Worm (Caenorhabditis elegans) whole organism, midembryonic: Measurements from ENCODE around the gene rabr-2.

Experiments
- T22C8.4 ChIP-seq: fragments of 200-800 bp; sonication (Bioruptor generic); IDR thresholded peaks from 2 replicates; pipeline ENCODE4 v1.3.6; 2022; ENCODE audit warnings: missing genetic modification characterization, missing compliant biosample characterization
- cog-1 ChIP-seq: sonication (generic microtip); optimal IDR thresholded peaks from 2 replicates; lab custom pipeline; 2016; ENCODE audit warnings: missing genetic modification characterization, missing compliant biosample characterization
- flt-1 ChIP-seq: fragments of 200-800 bp; sonication (Bioruptor generic); IDR thresholded peaks from 2 replicates; pipeline ENCODE4 v1.3.6; 2022; ENCODE audit warnings: missing genetic modification characterization, missing compliant biosample characterization
- klf-2 ChIP-seq: fragments of 200-800 bp; sonication (Bioruptor generic); conservative IDR thresholded peaks from 2 replicates; pipeline ENCODE4 v1.3.6; 2022; ENCODE audit warnings: missing genetic modification reagents, missing genetic modification characterization, missing compliant biosample characterization
- med-1 ChIP-seq: sonication (generic microtip); optimal IDR thresholded peaks from 2 replicates; lab custom pipeline; 2017; ENCODE audit warnings: missing genetic modification characterization, mild to moderate bottlenecking, missing compliant biosample characterization, antibody characterized with exemption, missing genetic modification reagents; ENCODE audit not compliant: insufficient read depth
- ref-1 ChIP-seq: fragments of 200-800 bp; sonication (Bioruptor generic); conservative IDR thresholded peaks from 2 replicates; pipeline ENCODE4 v1.3.6; 2022; ENCODE audit warnings: missing genetic modification reagents, missing genetic modification characterization, missing compliant biosample characterization
- tab-1 ChIP-seq: fragments of 200-800 bp; sonication (Bioruptor generic); IDR thresholded peaks from 2 replicates; pipeline ENCODE4 v1.3.6; 2022; ENCODE audit warnings: missing genetic modification characterization, missing compliant biosample characterization
- ztf-23 ChIP-seq: fragments of 200-800 bp; sonication (Bioruptor generic); IDR thresholded peaks from 2 replicates; pipeline ENCODE4 v1.3.6; 2022; ENCODE audit warnings: missing genetic modification reagents, missing genetic modification characterization, missing compliant biosample characterization
- ztf-29 ChIP-seq: fragments of 200-800 bp; sonication (Bioruptor generic); IDR thresholded peaks from 2 replicates; pipeline ENCODE4 v1.3.6; 2022; ENCODE audit warnings: missing genetic modification reagents, missing genetic modification characterization, missing compliant biosample characterization

The rabr-2 gene

ce11 chrIV:17441260-17441659 lies 41.9 kb downstream of the rabr-2 start:
- TF ChIP-seq cog-1 (tag; lab: Kevin White, UChicago) (no peak), T22C8.4 (no peak)

- TF ChIP-seq cog-1 (tag; lab: Kevin White, UChicago) (no peak), flt-1 (GFP tag; lab: Robert Waterston, UW) (no peak), tab-1 (GFP tag; lab: Robert Waterston, UW) (no peak), ztf-29 (no peak), med-1 (no peak), T22C8.4 (no peak), klf-2 (GFP tag; lab: Robert Waterston, UW) (no peak), ref-1 (GFP tag; lab: Robert Waterston, UW) (no peak), ztf-23 (GFP tag; lab: Robert Waterston, UW) (no peak)
Observed at ce11 chrIV:17440417-17440816, 42.7 kb downstream of the rabr-2 start, which contains the start of gene F08A7.1. Gene F08A7.1, plus strand, starts transcription at chrIV:17440607.

- TF ChIP-seq T22C8.4 = no peak
- TF ChIP-seq klf-2 (GFP tag; lab: Robert Waterston, UW) = no peak
- no peak for TF ChIP-seq ztf-23 (GFP tag; lab: Robert Waterston, UW)
- no peak for TF ChIP-seq ztf-29
- TF ChIP-seq cog-1 (tag; lab: Kevin White, UChicago) = no peak
- TF ChIP-seq tab-1 (GFP tag; lab: Robert Waterston, UW) = no peak
- TF ChIP-seq flt-1 (GFP tag; lab: Robert Waterston, UW) = no peak
Observed at ce11 chrIV:17440001-17440400, 43.1 kb downstream of the rabr-2 start, which contains the start of gene C06A12.19. Gene C06A12.19, minus strand, starts transcription at chrIV:17440101.

- TF ChIP-seq med-1 (no peak), ztf-29 (no peak), T22C8.4 (no peak), cog-1 (tag; lab: Kevin White, UChicago) (no peak), ref-1 (GFP tag; lab: Robert Waterston, UW) (no peak), klf-2 (GFP tag; lab: Robert Waterston, UW) (no peak), flt-1 (GFP tag; lab: Robert Waterston, UW) (no peak), tab-1 (GFP tag; lab: Robert Waterston, UW) (no peak), ztf-23 (GFP tag; lab: Robert Waterston, UW) (no peak)
Observed at ce11 chrIV:17437038-17437437, 46.1 kb downstream of the rabr-2 start, which contains the start of gene C06A12.8. Gene C06A12.8, plus strand, starts transcription at chrIV:17437338.

ce11 chrIV:17436552-17436951 lies 46.6 kb downstream of the rabr-2 start, which contains the start of gene gcy-27:
Gene gcy-27, minus strand, starts transcription at chrIV:17436652.
- no peak for TF ChIP-seq flt-1 (GFP tag; lab: Robert Waterston, UW)
- no peak for TF ChIP-seq ztf-29
- no peak for TF ChIP-seq ztf-23 (GFP tag; lab: Robert Waterston, UW)
- no peak for TF ChIP-seq ref-1 (GFP tag; lab: Robert Waterston, UW)
- no peak for TF ChIP-seq T22C8.4
- no peak for TF ChIP-seq tab-1 (GFP tag; lab: Robert Waterston, UW)
- no peak for TF ChIP-seq klf-2 (GFP tag; lab: Robert Waterston, UW)
- no peak for TF ChIP-seq cog-1 (tag; lab: Kevin White, UChicago)
- no peak for TF ChIP-seq med-1

ce11 chrIV:17435228-17435627 lies 47.9 kb downstream of the rabr-2 start:
- no peak for TF ChIP-seq ztf-23 (GFP tag; lab: Robert Waterston, UW)
- no peak for TF ChIP-seq T22C8.4
- no peak for TF ChIP-seq flt-1 (GFP tag; lab: Robert Waterston, UW)
- no peak for TF ChIP-seq ref-1 (GFP tag; lab: Robert Waterston, UW)
- no peak for TF ChIP-seq ztf-29
- no peak for TF ChIP-seq med-1
- TF ChIP-seq cog-1 (tag; lab: Kevin White, UChicago) = no peak
- TF ChIP-seq klf-2 (GFP tag; lab: Robert Waterston, UW) = no peak
- TF ChIP-seq tab-1 (GFP tag; lab: Robert Waterston, UW) = no peak

- no peak for TF ChIP-seq ztf-23 (GFP tag; lab: Robert Waterston, UW)
- no peak for TF ChIP-seq med-1
- TF ChIP-seq cog-1 (tag; lab: Kevin White, UChicago) = no peak
- no peak for TF ChIP-seq tab-1 (GFP tag; lab: Robert Waterston, UW)
- TF ChIP-seq T22C8.4 = no peak
- no peak for TF ChIP-seq ref-1 (GFP tag; lab: Robert Waterston, UW)
- no peak for TF ChIP-seq ztf-29
- TF ChIP-seq flt-1 (GFP tag; lab: Robert Waterston, UW) = no peak
Observed at ce11 chrIV:17432223-17432826, 50.8 kb downstream of the rabr-2 start.

- TF ChIP-seq ztf-29 (no peak), ref-1 (GFP tag; lab: Robert Waterston, UW) (no peak), flt-1 (GFP tag; lab: Robert Waterston, UW) (no peak), tab-1 (GFP tag; lab: Robert Waterston, UW) (no peak)
Observed at ce11 chrIV:17431287-17431686, 51.8 kb downstream of the rabr-2 start, which contains the start of gene lact-6. Gene lact-6, minus strand, starts transcription at chrIV:17431387.
